Worm (Caenorhabditis elegans) whole organism, L2 larva: ENCODE data around the gene C49H3.4.

Experiments used
- R02D3.7 ChIP-seq: fragments of 150-350 bp; optimal IDR thresholded peaks from 2 replicates; lab custom pipeline; 2014; ENCODE audit warnings: missing biosample characterization, missing genetic modification characterization
- nhr-23 ChIP-seq: fragments of 150-350 bp; optimal IDR thresholded peaks from 2 replicates; lab custom pipeline; 2014; ENCODE audit warnings: missing biosample characterization, missing genetic modification reagents, missing genetic modification characterization
- nhr-77 ChIP-seq: fragments of 150-350 bp; optimal IDR thresholded peaks from 2 replicates; lab custom pipeline; 2014; ENCODE audit warnings: missing biosample characterization, missing genetic modification characterization

- TF ChIP-seq R02D3.7 (tag; lab: Kevin White, UChicago) (no peak), nhr-77 (tag; lab: Kevin White, UChicago) (no peak), nhr-23 (tag; lab: Kevin White, UChicago) (no peak)
Observed at ce11 chrIV:7955849-7956248, 40.8 kb downstream of the C49H3.4 start, which contains the start of gene ceh-19.
